Worm (Caenorhabditis elegans) whole organism, mixed stage, embryonic: ENCODE measurements around the gene F09C8.2.

ENCODE experiments used
- ham-2 ChIP-seq: fragments of 200-800 bp; sonication (Bioruptor generic); optimal IDR thresholded peaks from 2 replicates; lab custom pipeline; 2018; ENCODE audit warnings: mild to moderate bottlenecking, missing genetic modification characterization, missing compliant biosample characterization
- lsy-2 ChIP-seq: fragments of 150-350 bp; optimal IDR thresholded peaks from 2 replicates; lab custom pipeline; 2014; ENCODE audit warnings: missing biosample characterization, missing genetic modification characterization
- mep-1 ChIP-seq: fragments of 150-350 bp; optimal IDR thresholded peaks from 2 replicates; lab custom pipeline; 2017; ENCODE audit warnings: missing biosample characterization, missing genetic modification reagents, missing genetic modification characterization, inconsistent platforms
- nhr-28 ChIP-seq: fragments of 150-350 bp; optimal IDR thresholded peaks from 2 replicates; lab custom pipeline; 2014; ENCODE audit warnings: missing biosample characterization, missing genetic modification characterization
- pha-4 ChIP-seq: fragments of 150-350 bp; optimal IDR thresholded peaks from 2 replicates; lab custom pipeline; 2018; ENCODE audit warnings: missing biosample characterization, missing genetic modification reagents, missing genetic modification characterization
- unc-120 ChIP-seq: sonication (generic microtip); optimal IDR thresholded peaks from 2 replicates; lab custom pipeline; 2017; ENCODE audit warnings: missing genetic modification characterization, missing compliant biosample characterization; ENCODE audit not compliant: poor library complexity, severe bottlenecking
- unc-39 ChIP-seq: fragments of 150-350 bp; optimal IDR thresholded peaks from 2 replicates; lab custom pipeline; 2014; ENCODE audit warnings: missing biosample characterization, missing genetic modification characterization
- unc-62 ChIP-seq: fragments of 150-350 bp; optimal IDR thresholded peaks from 2 replicates; lab custom pipeline; 2014; ENCODE audit warnings: missing biosample characterization, missing genetic modification reagents, missing genetic modification characterization

DNA sequence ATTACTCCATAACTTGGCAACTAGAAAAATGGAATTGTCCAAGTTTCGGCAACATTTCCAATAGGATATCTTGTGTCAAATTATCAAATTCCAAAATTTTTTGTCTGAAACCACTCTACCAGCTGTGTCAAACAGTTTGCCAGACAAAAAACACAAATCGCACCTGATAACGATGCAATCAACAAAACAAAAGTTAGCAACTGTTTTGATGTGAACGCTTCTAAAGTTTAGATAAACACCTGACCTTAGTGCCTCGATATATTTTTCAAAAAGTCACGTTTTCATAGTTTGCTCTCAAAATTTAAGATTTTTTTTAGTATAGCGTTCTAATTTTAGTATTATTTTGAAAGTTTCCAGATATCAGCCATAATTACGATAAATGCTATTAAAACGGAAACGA is 4.5 kb upstream of the F09C8.2 start:
- TF ChIP-seq unc-39 (tag; lab: Kevin White, UChicago) (no peak), mep-1 (no peak), lsy-2 (no peak), nhr-28 (no peak), pha-4 (tag; lab: Kevin White, UChicago) (no peak), ham-2 (no peak), unc-62 (GFP tag; lab: Kevin White, UChicago) (no peak), unc-120 (tag; lab: Kevin White, UChicago) (no peak)
